Worm (Caenorhabditis elegans) whole organism, young adult: ENCODE measurements around the gene srh-286.

ENCODE experiments used
- B0019.2 ChIP-seq: fragments of 200-800 bp; sonication (Bioruptor generic); conservative IDR thresholded peaks from 2 replicates; pipeline ENCODE4 v1.3.6; 2022; ENCODE audit warnings: missing genetic modification reagents, missing genetic modification characterization, missing compliant biosample characterization
- C17E4.6 ChIP-seq: fragments of 200-800 bp; sonication (Bioruptor generic); IDR thresholded peaks from 2 replicates; pipeline ENCODE4 v1.3.6; 2022; ENCODE audit warnings: missing genetic modification reagents, missing genetic modification characterization, missing compliant biosample characterization
- D2030.7 ChIP-seq: fragments of 200-800 bp; sonication (Bioruptor generic); IDR thresholded peaks from 2 replicates; pipeline ENCODE4 v1.3.6; 2022; ENCODE audit warnings: missing genetic modification reagents, missing genetic modification characterization, missing compliant biosample characterization
- F22D6.2 ChIP-seq: sonication (generic microtip); optimal IDR thresholded peaks from 2 replicates; lab custom pipeline; 2016; ENCODE audit warnings: mild to moderate bottlenecking, missing genetic modification characterization, missing compliant biosample characterization
- F33H1.4 ChIP-seq: fragments of 200-800 bp; sonication (Bioruptor generic); IDR thresholded peaks from 2 replicates; pipeline ENCODE4 v1.3.6; 2022; ENCODE audit warnings: missing genetic modification reagents, missing genetic modification characterization, missing compliant biosample characterization
- F39B2.1 ChIP-seq: fragments of 200-800 bp; sonication (Bioruptor generic); IDR thresholded peaks from 2 replicates; pipeline ENCODE4 v1.3.6; 2022; ENCODE audit warnings: missing genetic modification reagents, missing genetic modification characterization, missing compliant biosample characterization
- F55B11.4 ChIP-seq: sonication (generic microtip); optimal IDR thresholded peaks from 2 replicates; lab custom pipeline; 2016; ENCODE audit warnings: missing compliant biosample characterization, missing genetic modification characterization, borderline replicate concordance; ENCODE audit not compliant: insufficient read depth
- K11D2.4 ChIP-seq: fragments of 200-800 bp; sonication (Bioruptor generic); IDR thresholded peaks from 2 replicates; pipeline ENCODE4 v1.3.6; 2022; ENCODE audit warnings: missing genetic modification reagents, missing genetic modification characterization, missing compliant biosample characterization
- Y67H2A.10 ChIP-seq: fragments of 200-800 bp; sonication (Bioruptor generic); conservative IDR thresholded peaks from 2 replicates; pipeline ENCODE4 v1.3.6; 2022; ENCODE audit warnings: missing genetic modification reagents, missing genetic modification characterization, missing compliant biosample characterization
- Y95B8A.8 ChIP-seq: fragments of 200-800 bp; sonication (Bioruptor generic); IDR thresholded peaks from 2 replicates; pipeline ENCODE4 v1.3.6; 2022; ENCODE audit warnings: missing genetic modification reagents, missing genetic modification characterization, missing compliant biosample characterization
- aptf-3 ChIP-seq: fragments of 200-800 bp; sonication (Bioruptor generic); IDR thresholded peaks from 2 replicates; pipeline ENCODE4 v1.3.6; 2022; ENCODE audit warnings: missing genetic modification characterization, missing compliant biosample characterization
- athp-1 ChIP-seq: sonication (generic microtip); optimal IDR thresholded peaks from 2 replicates; lab custom pipeline; 2017; ENCODE audit warnings: mild to moderate bottlenecking, missing genetic modification characterization, missing compliant biosample characterization
- attf-6 ChIP-seq: fragments of 200-800 bp; sonication (Bioruptor generic); IDR thresholded peaks from 2 replicates; pipeline ENCODE4 v1.3.6; 2022; ENCODE audit warnings: missing genetic modification reagents, missing genetic modification characterization, missing compliant biosample characterization
- cebp-2 ChIP-seq: fragments of 200-800 bp; sonication (Bioruptor generic); IDR thresholded peaks from 2 replicates; pipeline ENCODE4 v1.3.6; 2022; ENCODE audit warnings: missing genetic modification characterization, missing compliant biosample characterization
- dox-1 ChIP-seq: fragments of 200-800 bp; sonication (Bioruptor generic); IDR thresholded peaks from 2 replicates; pipeline ENCODE4 v1.3.6; 2022; ENCODE audit warnings: missing genetic modification reagents, missing genetic modification characterization, missing compliant biosample characterization
- dpff-1 ChIP-seq: sonication (generic microtip); optimal IDR thresholded peaks from 2 replicates; lab custom pipeline; 2017; ENCODE audit warnings: mild to moderate bottlenecking, missing genetic modification characterization, missing compliant biosample characterization
- egrh-3 ChIP-seq: fragments of 200-800 bp; sonication (Bioruptor generic); IDR thresholded peaks from 2 replicates; pipeline ENCODE4 v1.3.6; 2022; ENCODE audit warnings: missing genetic modification reagents, missing genetic modification characterization, missing compliant biosample characterization
- ekl-4 ChIP-seq: fragments of 200-800 bp; sonication (Bioruptor generic); IDR thresholded peaks from 2 replicates; pipeline ENCODE4 v1.3.6; 2022; ENCODE audit warnings: missing genetic modification reagents, missing genetic modification characterization, missing compliant biosample characterization
- ets-4 ChIP-seq: fragments of 200-800 bp; sonication (Bioruptor generic); optimal IDR thresholded peaks from 2 replicates; lab custom pipeline; 2018; ENCODE audit warnings: mild to moderate bottlenecking, missing genetic modification characterization, missing compliant biosample characterization
- him-1 ChIP-seq: sonication (generic microtip); optimal IDR thresholded peaks from 2 replicates; lab custom pipeline; 2016; ENCODE audit warnings: missing genotype, missing genetic modification reagents, missing genetic modification characterization, missing compliant biosample characterization
- hsf-1 ChIP-seq: fragments of 200-800 bp; sonication (Bioruptor generic); IDR thresholded peaks from 2 replicates; pipeline ENCODE4 v1.3.6; 2022; ENCODE audit warnings: missing genetic modification reagents, missing genetic modification characterization, missing compliant biosample characterization
- let-526 ChIP-seq: fragments of 200-800 bp; sonication (Bioruptor generic); IDR thresholded peaks from 2 replicates; pipeline ENCODE4 v1.3.6; 2022; ENCODE audit warnings: missing genetic modification reagents, missing genetic modification characterization, missing compliant biosample characterization
- lin-35 ChIP-seq, 3 experiments: fragments of 150-350 bp in 2 of 3; sonication (generic microtip) in 1 of 3; optimal IDR thresholded peaks; 2 replicates each; lab custom pipeline; 2014 to 2018; ENCODE audit warnings: missing biosample characterization in 3 of 3, missing genetic modification characterization in 3 of 3, missing genetic modification reagents in 3 of 3
- lin-54 ChIP-seq: fragments of 200-800 bp; sonication (Bioruptor generic); optimal IDR thresholded peaks from 2 replicates; lab custom pipeline; 2018; ENCODE audit warnings: mild to moderate bottlenecking, missing genetic modification characterization, missing compliant biosample characterization
- lsl-1 ChIP-seq: fragments of 200-800 bp; sonication (Bioruptor generic); optimal IDR thresholded peaks from 2 replicates; lab custom pipeline; 2018; ENCODE audit warnings: mild to moderate bottlenecking, missing genetic modification characterization, moderate library complexity, missing compliant biosample characterization
- lsy-27 ChIP-seq: sonication (generic microtip); optimal IDR thresholded peaks from 2 replicates; lab custom pipeline; 2017; ENCODE audit warnings: missing genetic modification characterization, mild to moderate bottlenecking, missing compliant biosample characterization, antibody characterized with exemption, missing genotype, borderline replicate concordance; ENCODE audit not compliant: insufficient read depth
- madf-3 ChIP-seq: fragments of 200-800 bp; sonication (Bioruptor generic); IDR thresholded peaks from 2 replicates; pipeline ENCODE4 v1.3.6; 2022; ENCODE audit warnings: missing genetic modification reagents, missing genetic modification characterization, missing compliant biosample characterization
- madf-8 ChIP-seq: fragments of 200-800 bp; sonication (Bioruptor generic); conservative IDR thresholded peaks from 2 replicates; pipeline ENCODE4 v1.3.6; 2022; ENCODE audit warnings: missing genetic modification reagents, missing genetic modification characterization, missing compliant biosample characterization
- mcd-1 ChIP-seq: fragments of 200-800 bp; sonication (Bioruptor generic); IDR thresholded peaks from 2 replicates; pipeline ENCODE4 v1.3.6; 2022; ENCODE audit warnings: missing genetic modification reagents, missing genetic modification characterization, missing compliant biosample characterization
- nhr-120 ChIP-seq: fragments of 200-800 bp; sonication (Bioruptor generic); IDR thresholded peaks from 2 replicates; pipeline ENCODE4 v1.3.6; 2022; ENCODE audit warnings: missing genetic modification characterization, missing compliant biosample characterization
- nhr-90 ChIP-seq: sonication (generic microtip); optimal IDR thresholded peaks from 2 replicates; lab custom pipeline; 2016; ENCODE audit warnings: missing genotype, mild to moderate bottlenecking, missing genetic modification characterization, missing compliant biosample characterization
- repo-1 ChIP-seq: sonication (generic microtip); optimal IDR thresholded peaks from 2 replicates; lab custom pipeline; 2017; ENCODE audit warnings: mild to moderate bottlenecking, missing genetic modification characterization, missing compliant biosample characterization
- snpc-1.1 ChIP-seq: sonication (generic microtip); optimal IDR thresholded peaks from 2 replicates; lab custom pipeline; 2017; ENCODE audit warnings: missing genetic modification characterization, mild to moderate bottlenecking, missing compliant biosample characterization, antibody characterized with exemption, moderate library complexity, missing genotype, missing genetic modification reagents; ENCODE audit not compliant: insufficient read depth
- somi-1 ChIP-seq: fragments of 200-800 bp; sonication (Bioruptor generic); optimal IDR thresholded peaks from 2 replicates; lab custom pipeline; 2018; ENCODE audit warnings: mild to moderate bottlenecking, missing genetic modification characterization, missing compliant biosample characterization
- tbp1 ChIP-seq: fragments of 200-800 bp; sonication (Bioruptor generic); optimal IDR thresholded peaks from 2 replicates; lab custom pipeline; 2018; ENCODE audit warnings: mild to moderate bottlenecking, missing genetic modification characterization, missing compliant biosample characterization
- zfh-2 ChIP-seq: fragments of 200-800 bp; sonication (Bioruptor generic); conservative IDR thresholded peaks from 2 replicates; pipeline ENCODE4 v1.3.6; 2022; ENCODE audit warnings: missing genetic modification reagents, missing genetic modification characterization, missing compliant biosample characterization
- ztf-22 ChIP-seq: fragments of 200-800 bp; sonication (Bioruptor generic); optimal IDR thresholded peaks from 2 replicates; lab custom pipeline; 2018; ENCODE audit warnings: mild to moderate bottlenecking, missing genetic modification characterization, moderate library complexity, missing compliant biosample characterization

srh-286 gene

ce11 chrV:17818567-17818966 is 25.4 kb downstream of the srh-286 start, which contains the start of gene srh-298 (continued):
- TF ChIP-seq aptf-3 (no peak), ztf-22 (GFP tag; lab: Kevin White, UChicago) (no peak), D2030.7 (no peak), dpff-1 (tag; lab: Kevin White, UChicago) (no peak), C17E4.6 (GFP tag; lab: Robert Waterston, UW) (no peak)
- TF ChIP-seq, all 124 proteins: peak for 0

ce11 chrV:17812127-17812526 is 31.9 kb downstream of the srh-286 start:
- peak; percentile 94 for TF ChIP-seq zfh-2 (GFP tag; lab: Robert Waterston, UW)
- TF ChIP-seq dox-1: 0 out of 2 replicates have a peak, but pooled peaks have one; percentile 11
- no peak for TF ChIP-seq attf-6 (GFP tag; lab: Robert Waterston, UW)
- no peak for TF ChIP-seq lin-35 (GFP tag; optimal IDR thresholded peaks at IDR 0.05; lab: Kevin White, UChicago)
- TF ChIP-seq him-1 (tag; lab: Kevin White, UChicago): no peak
- TF ChIP-seq madf-3 (GFP tag; lab: Robert Waterston, UW): 0 out of 2 replicates have a peak, but pooled peaks have one; percentile 43
- TF ChIP-seq hsf-1 (GFP tag; lab: Robert Waterston, UW): no peak
- TF ChIP-seq F39B2.1: 0 out of 2 replicates have a peak, but pooled peaks have one; percentile 33
- no peak for TF ChIP-seq lsy-27 (tag; lab: Kevin White, UChicago)
- peak; percentile 82; the same call in 1 of the 2 replicates for TF ChIP-seq egrh-3
- TF ChIP-seq athp-1 (tag; lab: Kevin White, UChicago): no peak
- 0 out of 2 replicates have a peak, but pooled peaks have one; percentile 27 for TF ChIP-seq nhr-120 (GFP tag; lab: Robert Waterston, UW)
- TF ChIP-seq B0019.2 (GFP tag; lab: Robert Waterston, UW): no peak
- TF ChIP-seq ets-4: no peak

DNA sequence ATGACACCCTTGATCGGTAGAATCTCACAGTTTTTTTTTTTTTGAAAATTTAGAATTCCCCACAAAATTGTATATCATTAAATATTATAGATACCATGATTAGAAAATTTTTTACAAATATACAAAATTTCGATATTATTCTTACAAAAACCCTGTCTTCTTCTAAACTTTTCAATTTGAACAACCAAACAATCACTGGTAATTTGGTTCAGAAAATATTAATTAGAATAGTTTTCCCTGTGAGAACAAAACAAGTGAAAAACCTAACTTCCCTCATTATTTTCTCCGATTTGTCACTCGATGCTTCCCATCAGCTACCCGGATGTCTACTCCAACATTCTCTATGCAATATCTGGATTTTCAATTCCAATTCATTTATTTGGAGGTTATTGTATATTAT is 34.0 kb downstream of the srh-286 start, which contains the start of gene srh-296:
Gene srh-296 (plus strand): TSS at position 301 of the 400 bp plus-strand sequence.
- TF ChIP-seq snpc-1.1 (tag; lab: Kevin White, UChicago): no peak
- no peak for TF ChIP-seq somi-1 (GFP tag; lab: Kevin White, UChicago)
- TF ChIP-seq F33H1.4 (GFP tag; lab: Robert Waterston, UW): no peak
- TF ChIP-seq lin-54: no peak
- no peak for TF ChIP-seq ets-4
- TF ChIP-seq dox-1: no peak
- no peak for TF ChIP-seq cebp-2 (GFP tag; lab: Robert Waterston, UW)
- TF ChIP-seq nhr-90: no peak
- no peak for TF ChIP-seq madf-8 (GFP tag; lab: Robert Waterston, UW)
- TF ChIP-seq Y67H2A.10 (GFP tag; lab: Robert Waterston, UW): no peak
- no peak for TF ChIP-seq let-526 (GFP tag; lab: Robert Waterston, UW)
- no peak for TF ChIP-seq madf-3 (GFP tag; lab: Robert Waterston, UW)
- TF ChIP-seq lsl-1 (GFP tag; lab: Kevin White, UChicago): no peak
- TF ChIP-seq K11D2.4 (GFP tag; lab: Robert Waterston, UW): no peak
- no peak for TF ChIP-seq aptf-3
- no peak for TF ChIP-seq mcd-1 (GFP tag; lab: Robert Waterston, UW)
- no peak for TF ChIP-seq ekl-4

ce11 chrV:17805323-17805722 is 38.7 kb downstream of the srh-286 start, which contains the start of gene srh-291:
Gene srh-291 (plus strand): TSS chrV:17805623.
- no peak for TF ChIP-seq aptf-3
- TF ChIP-seq F55B11.4: no peak
- no peak for TF ChIP-seq F22D6.2
- TF ChIP-seq lin-54: no peak
- no peak for TF ChIP-seq tbp1 (GFP tag; lab: Kevin White, UChicago)
- no peak for TF ChIP-seq repo-1 (tag; lab: Kevin White, UChicago)
- no peak for TF ChIP-seq Y95B8A.8 (GFP tag; lab: Robert Waterston, UW)
